Worm (Caenorhabditis elegans) whole organism, L3 larva: Measurements from ENCODE around the gene F58H1.3.

Source experiments
- R02D3.7 ChIP-seq: fragments of 150-350 bp; optimal IDR thresholded peaks from 2 replicates; lab custom pipeline; 2014; ENCODE audit warnings: missing biosample characterization, missing genetic modification characterization
- elt-1 ChIP-seq: fragments of 150-350 bp; optimal IDR thresholded peaks from 2 replicates; lab custom pipeline; 2014; ENCODE audit warnings: missing biosample characterization, missing genetic modification characterization
- fkh-10 ChIP-seq: sonication (generic microtip); optimal IDR thresholded peaks from 2 replicates; lab custom pipeline; 2017; ENCODE audit warnings: missing biosample characterization, missing genetic modification reagents, missing genetic modification characterization
- fos-1 ChIP-seq: fragments of 150-350 bp; optimal IDR thresholded peaks from 2 replicates; lab custom pipeline; 2014; ENCODE audit warnings: missing biosample characterization, missing genetic modification characterization
- lin-39 ChIP-seq: fragments of 150-350 bp; optimal IDR thresholded peaks from 2 replicates; lab custom pipeline; 2018; ENCODE audit warnings: missing biosample characterization, missing genetic modification reagents, missing genetic modification characterization
- lsy-12 ChIP-seq: sonication (generic microtip); optimal IDR thresholded peaks from 2 replicates; lab custom pipeline; 2016; ENCODE audit warnings: mild to moderate bottlenecking, missing genetic modification characterization, missing compliant biosample characterization
- nhr-237 ChIP-seq: fragments of 150-350 bp; optimal IDR thresholded peaks from 2 replicates; lab custom pipeline; 2014; ENCODE audit warnings: missing biosample characterization, missing genetic modification characterization
- nhr-25 ChIP-seq: sonication (generic microtip); optimal IDR thresholded peaks from 2 replicates; lab custom pipeline; 2017; ENCODE audit warnings: missing biosample characterization, missing genetic modification characterization
- nhr-28 ChIP-seq: fragments of 150-350 bp; optimal IDR thresholded peaks from 2 replicates; lab custom pipeline; 2014; ENCODE audit warnings: missing biosample characterization, missing genetic modification characterization
- pha-4 ChIP-seq: fragments of 150-350 bp; optimal IDR thresholded peaks from 2 replicates; lab custom pipeline; 2014; ENCODE audit warnings: missing biosample characterization, missing genetic modification reagents, missing genetic modification characterization
- skn-1 ChIP-seq: fragments of 150-350 bp; optimal IDR thresholded peaks from 2 replicates; lab custom pipeline; 2014; ENCODE audit warnings: missing biosample characterization, missing genetic modification characterization
- snpc-4 ChIP-seq: fragments of 150-350 bp; optimal IDR thresholded peaks from 2 replicates; lab custom pipeline; 2014; ENCODE audit warnings: missing biosample characterization, missing genetic modification characterization
- tbx-2 ChIP-seq: sonication (generic microtip); optimal IDR thresholded peaks from 2 replicates; lab custom pipeline; 2016; ENCODE audit warnings: mild to moderate bottlenecking, missing genetic modification characterization, missing compliant biosample characterization

- TF ChIP-seq lin-39 (no peak), pha-4 (tag; lab: Kevin White, UChicago) (no peak), R02D3.7 (tag; lab: Kevin White, UChicago) (no peak), nhr-28 (tag; lab: Kevin White, UChicago) (no peak), fkh-10 (GFP tag; lab: Kevin White, UChicago) (no peak), snpc-4 (tag; lab: Kevin White, UChicago) (no peak), elt-1 (tag; lab: Kevin White, UChicago) (no peak), nhr-237 (tag; lab: Kevin White, UChicago) (no peak), tbx-2 (tag; lab: Kevin White, UChicago) (no peak), lsy-12 (tag; lab: Kevin White, UChicago) (no peak), fos-1 (tag; lab: Kevin White, UChicago) (no peak), nhr-25 (tag; lab: Kevin White, UChicago) (no peak), skn-1 (tag; lab: Kevin White, UChicago) (no peak)
These were observed 33.7 kb upstream of the F58H1.3 start for ce11 chrV:11900127-11900526.
